Worm (Caenorhabditis elegans) whole organism, mixed stage, embryonic: ENCODE data around the gene D1014.5.

ENCODE experiments used
- M03D4.4 ChIP-seq: sonication (generic microtip); optimal IDR thresholded peaks from 2 replicates; lab custom pipeline; 2017; ENCODE audit warnings: mild to moderate bottlenecking, missing genetic modification characterization, missing compliant biosample characterization
- ces-1 ChIP-seq: fragments of 150-350 bp; optimal IDR thresholded peaks from 2 replicates; lab custom pipeline; 2014; ENCODE audit warnings: missing biosample characterization, missing genetic modification reagents, missing genetic modification characterization
- flh-1 ChIP-seq: fragments of 200-800 bp; sonication (Bioruptor generic); optimal IDR thresholded peaks from 2 replicates; lab custom pipeline; 2018; ENCODE audit warnings: mild to moderate bottlenecking, missing genetic modification characterization, moderate library complexity, missing compliant biosample characterization
- hlh-1 ChIP-seq: fragments of 150-350 bp; optimal IDR thresholded peaks from 2 replicates; lab custom pipeline; 2014; ENCODE audit warnings: missing biosample characterization, missing genetic modification reagents, missing genetic modification characterization
- lin-13 ChIP-seq: fragments of 150-350 bp; optimal IDR thresholded peaks from 2 replicates; lab custom pipeline; 2014; ENCODE audit warnings: missing biosample characterization, missing genetic modification characterization
- mep-1 ChIP-seq: fragments of 150-350 bp; optimal IDR thresholded peaks from 2 replicates; lab custom pipeline; 2017; ENCODE audit warnings: missing biosample characterization, missing genetic modification reagents, missing genetic modification characterization, inconsistent platforms
- nhr-12 ChIP-seq: fragments of 150-350 bp; optimal IDR thresholded peaks from 2 replicates; lab custom pipeline; 2014; ENCODE audit warnings: missing biosample characterization, missing genetic modification characterization
- pha-4 ChIP-seq: fragments of 150-350 bp; optimal IDR thresholded peaks from 2 replicates; lab custom pipeline; 2018; ENCODE audit warnings: missing biosample characterization, missing genetic modification reagents, missing genetic modification characterization
- snpc-4 ChIP-seq: fragments of 150-350 bp; optimal IDR thresholded peaks from 2 replicates; lab custom pipeline; 2014; ENCODE audit warnings: missing biosample characterization, missing genetic modification characterization
- sptf-1 ChIP-seq: sonication (generic microtip); optimal IDR thresholded peaks from 2 replicates; lab custom pipeline; 2017; ENCODE audit warnings: mild to moderate bottlenecking, missing genetic modification characterization, moderate library complexity, missing compliant biosample characterization
- unc-120 ChIP-seq: sonication (generic microtip); optimal IDR thresholded peaks from 2 replicates; lab custom pipeline; 2017; ENCODE audit warnings: missing genetic modification characterization, missing compliant biosample characterization; ENCODE audit not compliant: poor library complexity, severe bottlenecking
- unc-39 ChIP-seq: fragments of 150-350 bp; optimal IDR thresholded peaks from 2 replicates; lab custom pipeline; 2014; ENCODE audit warnings: missing biosample characterization, missing genetic modification characterization
- unc-62 ChIP-seq: fragments of 150-350 bp; optimal IDR thresholded peaks from 2 replicates; lab custom pipeline; 2014; ENCODE audit warnings: missing biosample characterization, missing genetic modification reagents, missing genetic modification characterization

ce11 chrV:8120868-8121267 lies 2.6 kb upstream of the D1014.5 start, which contains the start of gene D1014.6:
- TF ChIP-seq unc-39 (tag; lab: Kevin White, UChicago): no peak
- TF ChIP-seq snpc-4 (tag; lab: Kevin White, UChicago): no peak
- TF ChIP-seq pha-4 (tag; lab: Kevin White, UChicago): no peak
- TF ChIP-seq unc-120 (tag; lab: Kevin White, UChicago): no peak
- TF ChIP-seq flh-1 (GFP tag; lab: Kevin White, UChicago): no peak
- no peak for TF ChIP-seq M03D4.4
- no peak for TF ChIP-seq ces-1 (GFP tag; lab: Kevin White, UChicago)
- TF ChIP-seq lin-13 (tag; lab: Kevin White, UChicago): no peak
- TF ChIP-seq unc-62 (GFP tag; lab: Kevin White, UChicago): no peak
- no peak for TF ChIP-seq hlh-1 (tag; lab: Kevin White, UChicago)
- TF ChIP-seq sptf-1 (tag; lab: Kevin White, UChicago): no peak
- TF ChIP-seq nhr-12 (tag; lab: Kevin White, UChicago): no peak
- TF ChIP-seq mep-1: no peak
